Worm (Caenorhabditis elegans): ENCODE data around the gene C48B4.12.

The C48B4.12 gene

ce11 chrIII:9597044-9597443 is at the start of gene C48B4.12:
Gene C48B4.12 (plus strand): TSS chrIII:9597344.
- TF ChIP-seq lin-32 (GFP tag; optimal IDR thresholded peaks at IDR 0.05), result no peak
- TF ChIP-seq ces-1 (GFP tag; optimal IDR thresholded peaks at IDR 0.05), result no peak
- no peak for TF ChIP-seq unc-39 (tag; optimal IDR thresholded peaks at IDR 0.05)
- no peak for TF ChIP-seq mab-5 (tag; optimal IDR thresholded peaks at IDR 0.05)
- no peak for TF ChIP-seq nhr-12 (tag; optimal IDR thresholded peaks at IDR 0.05)
- TF ChIP-seq sem-2 (GFP tag; optimal IDR thresholded peaks at IDR 0.05), result no peak
- TF ChIP-seq tbx-8 (GFP tag; optimal IDR thresholded peaks at IDR 0.05), result no peak
- TF ChIP-seq cnd-1 (tag; optimal IDR thresholded peaks at IDR 0.05), result no peak
- no peak for TF ChIP-seq sptf-1 (tag; optimal IDR thresholded peaks at IDR 0.05)
- TF ChIP-seq nhr-28 (tag; optimal IDR thresholded peaks at IDR 0.05), result no peak
- no peak for TF ChIP-seq ceh-43 (GFP tag; optimal IDR thresholded peaks at IDR 0.05)
- TF ChIP-seq mls-2 (tag; optimal IDR thresholded peaks at IDR 0.05), result no peak
- no peak for TF ChIP-seq elt-1 (tag; optimal IDR thresholded peaks at IDR 0.05; ENCODE audit: borderline replicate concordance, insufficient read depth)
- TF ChIP-seq pha-4 (tag; optimal IDR thresholded peaks at IDR 0.05), result no peak
- TF ChIP-seq zip-8 (tag; optimal IDR thresholded peaks at IDR 0.05), result no peak

ce11 chrIII:9556300-9556699 is 40.8 kb upstream of the C48B4.12 start, which contains the start of gene ZK1098.11:
Gene ZK1098.11 (plus strand): TSS chrIII:9556600.
- TF ChIP-seq elt-1 (tag; optimal IDR thresholded peaks at IDR 0.05; ENCODE audit: borderline replicate concordance, insufficient read depth) (no peak), elt-3 (tag; optimal IDR thresholded peaks at IDR 0.05) (no peak), sem-2 (GFP tag; optimal IDR thresholded peaks at IDR 0.05) (no peak), flh-1 (GFP tag; optimal IDR thresholded peaks at IDR 0.05) (no peak), nhr-237 (tag; optimal IDR thresholded peaks at IDR 0.05) (no peak), blmp-1 (tag; optimal IDR thresholded peaks at IDR 0.05) (no peak), lin-32 (GFP tag; optimal IDR thresholded peaks at IDR 0.05) (no peak), nhr-28 (tag; optimal IDR thresholded peaks at IDR 0.05) (no peak), ceh-43 (GFP tag; optimal IDR thresholded peaks at IDR 0.05) (no peak), mep-1 (tag; optimal IDR thresholded peaks at IDR 0.05) (no peak), ham-2 (GFP tag; optimal IDR thresholded peaks at IDR 0.05) (no peak), drap-1 (GFP tag; optimal IDR thresholded peaks at IDR 0.05) (no peak), hlh-1 (tag; optimal IDR thresholded peaks at IDR 0.05) (no peak), M03D4.4 (tag; optimal IDR thresholded peaks at IDR 0.05) (no peak), mls-2 (tag; optimal IDR thresholded peaks at IDR 0.05) (no peak), bed-3 (GFP tag; optimal IDR thresholded peaks at IDR 0.05) (no peak), ztf-11 (tag; optimal IDR thresholded peaks at IDR 0.05) (no peak), mab-5 (tag; optimal IDR thresholded peaks at IDR 0.05) (no peak), nhr-2 (tag; optimal IDR thresholded peaks at IDR 0.05) (no peak)

- TF ChIP-seq nhr-237 (tag; optimal IDR thresholded peaks at IDR 0.05) (no peak), hlh-1 (tag; optimal IDR thresholded peaks at IDR 0.05) (no peak), lin-32 (GFP tag; optimal IDR thresholded peaks at IDR 0.05) (no peak)
Measured at ce11 chrIII:9558463-9558862, 38.7 kb upstream of the C48B4.12 start, which contains the start of gene C48B4.6. Gene C48B4.6 (minus strand): TSS chrIII:9558563.

ce11 chrIII:9559381-9559881 is 37.7 kb upstream of the C48B4.12 start, which contains the start of gene C48B4.7:
Gene C48B4.7 (minus strand): TSS chrIII:9559431.
- no peak for TF ChIP-seq drap-1 (GFP tag; optimal IDR thresholded peaks at IDR 0.05)
- TF ChIP-seq ztf-11 (tag; optimal IDR thresholded peaks at IDR 0.05), result no peak
- no peak for TF ChIP-seq ces-1 (GFP tag; optimal IDR thresholded peaks at IDR 0.05)
- no peak for TF ChIP-seq snpc-4 (tag; optimal IDR thresholded peaks at IDR 0.05)
- TF ChIP-seq unc-62 (GFP tag; optimal IDR thresholded peaks at IDR 0.05), result no peak
- no peak for TF ChIP-seq mep-1 (tag; optimal IDR thresholded peaks at IDR 0.05)
- no peak for TF ChIP-seq ham-2 (GFP tag; optimal IDR thresholded peaks at IDR 0.05)
- no peak for TF ChIP-seq flh-1 (GFP tag; optimal IDR thresholded peaks at IDR 0.05)
- no peak for TF ChIP-seq bed-3 (GFP tag; optimal IDR thresholded peaks at IDR 0.05)
- no peak for TF ChIP-seq nhr-28 (tag; optimal IDR thresholded peaks at IDR 0.05)
- TF ChIP-seq lsy-2 (tag; optimal IDR thresholded peaks at IDR 0.05), result no peak
- no peak for TF ChIP-seq ceh-39 (tag; optimal IDR thresholded peaks at IDR 0.05)
- no peak for TF ChIP-seq elt-1 (tag; optimal IDR thresholded peaks at IDR 0.05; ENCODE audit: borderline replicate concordance, insufficient read depth)
- no peak for TF ChIP-seq unc-39 (tag; optimal IDR thresholded peaks at IDR 0.05)
- no peak for TF ChIP-seq ceh-43 (GFP tag; optimal IDR thresholded peaks at IDR 0.05)
- no peak for TF ChIP-seq nhr-2 (tag; optimal IDR thresholded peaks at IDR 0.05)
- no peak for TF ChIP-seq hlh-1 (tag; optimal IDR thresholded peaks at IDR 0.05)
- TF ChIP-seq mls-2 (tag; optimal IDR thresholded peaks at IDR 0.05), result no peak
- TF ChIP-seq mab-5 (tag; optimal IDR thresholded peaks at IDR 0.05), result no peak

ce11 chrIII:9561158-9561557 is 36.0 kb upstream of the C48B4.12 start, which contains the start of gene C48B4.8:
Gene C48B4.8 (minus strand): TSS chrIII:9561258.
- TF ChIP-seq nhr-28 (tag; optimal IDR thresholded peaks at IDR 0.05), result no peak
- no peak for TF ChIP-seq unc-120 (tag; optimal IDR thresholded peaks at IDR 0.05; ENCODE audit: poor library complexity, severe bottlenecking)
- TF ChIP-seq drap-1 (GFP tag; optimal IDR thresholded peaks at IDR 0.05), result no peak

Measured in whole organism, mixed stage, embryonic.